Worm (Caenorhabditis elegans): ENCODE data around the gene ZK616.8.

ZK616.8 gene

ce11 chrIV:5393566-5393965 lies 18.4 kb downstream of the ZK616.8 start:
- TF ChIP-seq peb-1 (tag; optimal IDR thresholded peaks at IDR 0.05) (no peak), elt-3 (tag; optimal IDR thresholded peaks at IDR 0.05) (no peak), nhr-6 (tag; optimal IDR thresholded peaks at IDR 0.05) (no peak), nhr-12 (tag; optimal IDR thresholded peaks at IDR 0.05) (no peak), nhr-10 (tag; optimal IDR thresholded peaks at IDR 0.05) (no peak), gmeb-1 (tag; optimal IDR thresholded peaks at IDR 0.05) (peak; percentile 40), dmd-4 (tag; optimal IDR thresholded peaks at IDR 0.05) (no peak), fos-1 (tag; optimal IDR thresholded peaks at IDR 0.05) (peak; percentile 19), ztf-1 (GFP tag; conservative IDR thresholded peaks at IDR 0.05) (no peak), nhr-129 (tag; optimal IDR thresholded peaks at IDR 0.05) (no peak), snpc-4 (tag; optimal IDR thresholded peaks at IDR 0.05) (no peak), sma-9 (GFP tag; optimal IDR thresholded peaks at IDR 0.05) (peak; percentile 16), sma-9 (tag; optimal IDR thresholded peaks at IDR 0.05) (no peak), ztf-4 (tag; optimal IDR thresholded peaks at IDR 0.05) (no peak), unc-55 (GFP tag; optimal IDR thresholded peaks at IDR 0.05) (no peak), sem-4 (tag; optimal IDR thresholded peaks at IDR 0.05) (no peak)

DNA sequence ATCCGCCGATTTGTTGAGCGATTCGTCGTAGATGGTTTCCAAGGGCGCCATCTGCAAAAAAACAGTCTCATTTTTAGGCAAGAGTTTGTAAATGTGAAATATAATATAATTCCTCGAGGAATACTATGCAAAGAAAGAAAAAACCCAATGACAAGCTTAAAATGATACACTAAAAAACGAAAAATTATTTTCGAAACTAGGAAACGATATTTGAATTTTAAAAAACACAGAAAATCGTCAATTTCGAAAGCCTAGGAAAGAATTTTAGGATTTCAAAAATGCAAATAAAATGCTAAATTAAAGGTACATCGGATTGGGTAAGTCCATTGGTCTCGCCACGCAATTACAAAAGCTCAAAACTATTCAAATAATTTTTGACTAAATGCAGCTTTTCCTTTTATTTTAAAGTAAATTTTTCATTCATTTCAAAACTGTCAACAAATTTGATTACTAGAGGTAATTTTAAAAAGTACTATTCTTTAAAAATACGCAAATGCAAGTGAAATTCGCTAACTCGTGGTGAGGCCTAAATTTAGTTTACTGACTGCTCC lies 20.4 kb downstream of the ZK616.8 start, which contains the start of the genes htp-1 and ZK616.5:
Gene htp-1 (minus strand): TSS at position 51 of the 551 bp plus-strand sequence.
Gene ZK616.5 (plus strand): TSS at position 423 of the 551 bp plus-strand sequence.
- TF ChIP-seq elt-1 (tag; optimal IDR thresholded peaks at IDR 0.05), result no peak

- peak; percentile 13 for TF ChIP-seq nhr-25 (tag; optimal IDR thresholded peaks at IDR 0.05)
- no peak for TF ChIP-seq egl-27 (tag; optimal IDR thresholded peaks at IDR 0.05)
- TF ChIP-seq nhr-21 (tag; optimal IDR thresholded peaks at IDR 0.05), result no peak
- no peak for TF ChIP-seq sem-4 (tag; optimal IDR thresholded peaks at IDR 0.05)
- TF ChIP-seq blmp-1 (tag; optimal IDR thresholded peaks at IDR 0.05; ENCODE audit: insufficient read depth), result no peak
- TF ChIP-seq peb-1 (tag; optimal IDR thresholded peaks at IDR 0.05), result no peak
- no peak for TF ChIP-seq elt-3 (tag; optimal IDR thresholded peaks at IDR 0.05)
- TF ChIP-seq lin-13 (GFP tag; optimal IDR thresholded peaks at IDR 0.05), result no peak
These were observed 22.0 kb downstream of the ZK616.8 start for ce11 chrIV:5389951-5390350.

ce11 chrIV:5388477-5389065 lies 23.4 kb downstream of the ZK616.8 start, which contains the start of gene elo-6:
TSS of gene elo-6 (minus strand) at chrIV:5388559.
- peak; percentile 1 for TF ChIP-seq lin-13 (GFP tag; optimal IDR thresholded peaks at IDR 0.05)
- no peak for TF ChIP-seq unc-39 (tag; optimal IDR thresholded peaks at IDR 0.05)
- TF ChIP-seq sma-3 (GFP tag; optimal IDR thresholded peaks at IDR 0.05), result peak; percentile 7
- TF ChIP-seq fos-1 (tag; optimal IDR thresholded peaks at IDR 0.05), result peak; percentile 57
- TF ChIP-seq nhr-129 (tag; optimal IDR thresholded peaks at IDR 0.05), result peak; percentile 54
- TF ChIP-seq elt-3 (tag; optimal IDR thresholded peaks at IDR 0.05), result no peak
- peak; percentile 35 for TF ChIP-seq ama-1 (optimal IDR thresholded peaks at IDR 0.05)
- TF ChIP-seq nhr-25 (tag; optimal IDR thresholded peaks at IDR 0.05), result no peak
- TF ChIP-seq crh-2 (tag; optimal IDR thresholded peaks at IDR 0.05), result peak; percentile 29
- no peak for TF ChIP-seq nhr-77 (tag; optimal IDR thresholded peaks at IDR 0.05)
- TF ChIP-seq F13H6.1 (tag; optimal IDR thresholded peaks at IDR 0.05), result peak; percentile 31

DNA sequence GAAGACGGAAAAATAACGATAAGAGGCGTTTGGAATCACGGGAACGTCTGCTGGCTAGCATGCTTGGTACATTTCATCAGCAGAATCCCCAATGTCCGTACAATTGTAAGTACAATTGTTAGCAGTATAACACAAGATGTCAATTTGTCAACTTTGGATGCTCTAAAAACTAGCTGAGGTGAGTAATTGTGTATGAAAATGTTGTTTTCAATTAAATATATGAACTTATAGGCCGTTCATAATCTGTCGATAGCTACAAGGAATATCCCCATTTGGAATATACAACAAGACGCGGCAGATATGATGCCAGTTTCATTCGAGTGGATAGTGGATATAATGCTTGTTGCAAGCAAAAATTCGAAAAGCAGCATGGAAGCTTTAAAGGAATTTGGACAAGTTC lies 27.0 kb downstream of the ZK616.8 start, which contains the start of gene F41H10.12:
Gene F41H10.12 (plus strand): TSS at position 301 of the 400 bp plus-strand sequence.
- TF ChIP-seq nhr-21 (tag; optimal IDR thresholded peaks at IDR 0.05), result no peak
- TF ChIP-seq blmp-1 (tag; optimal IDR thresholded peaks at IDR 0.05; ENCODE audit: insufficient read depth), result no peak
- TF ChIP-seq nhr-237 (tag; optimal IDR thresholded peaks at IDR 0.05), result no peak
- no peak for TF ChIP-seq lsy-2 (tag; optimal IDR thresholded peaks at IDR 0.05)
- TF ChIP-seq elt-1 (tag; optimal IDR thresholded peaks at IDR 0.05), result no peak
- no peak for TF ChIP-seq nhr-25 (tag; optimal IDR thresholded peaks at IDR 0.05)
- no peak for TF ChIP-seq ztf-4 (tag; optimal IDR thresholded peaks at IDR 0.05)
- TF ChIP-seq lin-39 (tag; optimal IDR thresholded peaks at IDR 0.05), result no peak
- no peak for TF ChIP-seq nhr-11 (tag; optimal IDR thresholded peaks at IDR 0.05)
- TF ChIP-seq nhr-10 (tag; optimal IDR thresholded peaks at IDR 0.05), result no peak
- no peak for TF ChIP-seq F13H6.1 (tag; optimal IDR thresholded peaks at IDR 0.05)
- no peak for TF ChIP-seq crh-2 (tag; optimal IDR thresholded peaks at IDR 0.05)

Data from whole organism, L2 larva.